Fruit fly (Drosophila melanogaster) whole organism, pupa: Measurements from ENCODE around the gene CG17660.

Source experiments
- CG10348 ChIP-seq: fragments of 200-800 bp; sonication (Bioruptor generic); IDR thresholded peaks from 2 replicates; pipeline ENCODE4 v1.3.6; 2022; ENCODE audit warnings: missing biosample characterization, missing genetic modification characterization
- CG12605 ChIP-seq: fragments of 200-800 bp; sonication (Bioruptor generic); IDR thresholded peaks from 2 replicates; pipeline ENCODE4 v1.3.6; 2022; ENCODE audit warnings: missing biosample characterization, missing genetic modification characterization
- CG13204 ChIP-seq: fragments of 200-800 bp; sonication (Bioruptor generic); optimal IDR thresholded peaks from 2 replicates; lab custom pipeline; 2018; ENCODE audit warnings: missing biosample characterization, mild to moderate bottlenecking, missing genetic modification characterization, moderate library complexity
- CG14655 ChIP-seq: fragments of 200-800 bp; sonication (Bioruptor generic); optimal IDR thresholded peaks from 3 replicates; lab custom pipeline; 2017; ENCODE audit warnings: mild to moderate bottlenecking, missing biosample characterization, missing genetic modification reagents, missing genetic modification characterization
- CG15710 ChIP-seq: fragments of 200-800 bp; sonication (Bioruptor generic); optimal IDR thresholded peaks from 2 replicates; lab custom pipeline; 2018; ENCODE audit warnings: missing biosample characterization, mild to moderate bottlenecking, missing genetic modification characterization, moderate library complexity
- CG17806 ChIP-seq: fragments of 200-800 bp; sonication (Bioruptor generic); optimal IDR thresholded peaks from 2 replicates; lab custom pipeline; 2018; ENCODE audit warnings: missing biosample characterization, mild to moderate bottlenecking, missing genetic modification characterization, moderate library complexity
- CG32121 ChIP-seq: fragments of 200-800 bp; sonication (Bioruptor generic); IDR thresholded peaks from 2 replicates; pipeline ENCODE4 v1.3.6; 2022; ENCODE audit warnings: missing biosample characterization, missing genetic modification characterization
- CG34367 ChIP-seq: fragments of 200-800 bp; sonication (Bioruptor generic); optimal IDR thresholded peaks from 2 replicates; lab custom pipeline; 2018; ENCODE audit warnings: missing biosample characterization, mild to moderate bottlenecking, missing genetic modification characterization
- CG4496 ChIP-seq: fragments of 200-800 bp; sonication (Bioruptor generic); IDR thresholded peaks from 3 replicates; pipeline ENCODE4 v1.3.6; 2022; ENCODE audit warnings: missing biosample characterization, missing genetic modification characterization
- CG8159 ChIP-seq: fragments of 200-800 bp; sonication (Bioruptor generic); optimal IDR thresholded peaks from 3 replicates; lab custom pipeline; 2018; ENCODE audit warnings: missing biosample characterization, mild to moderate bottlenecking, missing genetic modification characterization, moderate library complexity
- CG8301 ChIP-seq: fragments of 200-800 bp; sonication (Bioruptor generic); optimal IDR thresholded peaks from 2 replicates; lab custom pipeline; 2018; ENCODE audit warnings: missing biosample characterization, mild to moderate bottlenecking, missing genetic modification characterization
- CG9948 ChIP-seq: fragments of 200-800 bp; sonication (Bioruptor generic); optimal IDR thresholded peaks from 2 replicates; lab custom pipeline; 2018; ENCODE audit warnings: missing biosample characterization, mild to moderate bottlenecking, missing genetic modification characterization, moderate library complexity
- D1 ChIP-seq: fragments of 200-800 bp; sonication (Bioruptor generic); optimal IDR thresholded peaks from 2 replicates; lab custom pipeline; 2018; ENCODE audit warnings: missing biosample characterization, mild to moderate bottlenecking, missing genetic modification characterization, moderate library complexity
- EcR ChIP-seq: fragments of 200-800 bp; sonication (Bioruptor generic); optimal IDR thresholded peaks from 3 replicates; lab custom pipeline; 2019; ENCODE audit warnings: missing biosample characterization, missing genetic modification characterization, mild to moderate bottlenecking, moderate library complexity, missing genetic modification reagents
- Ets98B ChIP-seq: fragments of 200-800 bp; sonication (Bioruptor generic); IDR thresholded peaks from 2 replicates; pipeline ENCODE4 v1.3.6; 2022; ENCODE audit warnings: missing biosample characterization, missing genetic modification characterization
- Pif1A ChIP-seq: fragments of 200-800 bp; sonication (Bioruptor generic); optimal IDR thresholded peaks from 3 replicates; lab custom pipeline; 2016; ENCODE audit warnings: missing biosample characterization, missing genetic modification characterization
- Pif1B ChIP-seq: fragments of 200-800 bp; sonication (Bioruptor generic); optimal IDR thresholded peaks from 3 replicates; lab custom pipeline; 2016; ENCODE audit warnings: missing biosample characterization, missing genetic modification characterization
- Snoo ChIP-seq: fragments of 200-800 bp; sonication (Bioruptor generic); optimal IDR thresholded peaks from 3 replicates; lab custom pipeline; 2017; ENCODE audit warnings: missing biosample characterization, mild to moderate bottlenecking, missing genetic modification characterization, inconsistent platforms
- fd96Ca ChIP-seq: fragments of 200-800 bp; sonication (Bioruptor generic); IDR thresholded peaks from 3 replicates; pipeline ENCODE4 v1.3.6; 2022; ENCODE audit warnings: missing biosample characterization, missing genetic modification characterization
- gl ChIP-seq: fragments of 200-800 bp; sonication (Bioruptor generic); optimal IDR thresholded peaks from 2 replicates; lab custom pipeline; 2018; ENCODE audit warnings: missing biosample characterization, mild to moderate bottlenecking, missing genetic modification characterization
- rn ChIP-seq: fragments of 200-800 bp; sonication (Bioruptor generic); IDR thresholded peaks from 2 replicates; pipeline ENCODE4 v1.3.6; 2022; ENCODE audit warnings: missing biosample characterization, missing genetic modification characterization

The CG17660 gene

DNA sequence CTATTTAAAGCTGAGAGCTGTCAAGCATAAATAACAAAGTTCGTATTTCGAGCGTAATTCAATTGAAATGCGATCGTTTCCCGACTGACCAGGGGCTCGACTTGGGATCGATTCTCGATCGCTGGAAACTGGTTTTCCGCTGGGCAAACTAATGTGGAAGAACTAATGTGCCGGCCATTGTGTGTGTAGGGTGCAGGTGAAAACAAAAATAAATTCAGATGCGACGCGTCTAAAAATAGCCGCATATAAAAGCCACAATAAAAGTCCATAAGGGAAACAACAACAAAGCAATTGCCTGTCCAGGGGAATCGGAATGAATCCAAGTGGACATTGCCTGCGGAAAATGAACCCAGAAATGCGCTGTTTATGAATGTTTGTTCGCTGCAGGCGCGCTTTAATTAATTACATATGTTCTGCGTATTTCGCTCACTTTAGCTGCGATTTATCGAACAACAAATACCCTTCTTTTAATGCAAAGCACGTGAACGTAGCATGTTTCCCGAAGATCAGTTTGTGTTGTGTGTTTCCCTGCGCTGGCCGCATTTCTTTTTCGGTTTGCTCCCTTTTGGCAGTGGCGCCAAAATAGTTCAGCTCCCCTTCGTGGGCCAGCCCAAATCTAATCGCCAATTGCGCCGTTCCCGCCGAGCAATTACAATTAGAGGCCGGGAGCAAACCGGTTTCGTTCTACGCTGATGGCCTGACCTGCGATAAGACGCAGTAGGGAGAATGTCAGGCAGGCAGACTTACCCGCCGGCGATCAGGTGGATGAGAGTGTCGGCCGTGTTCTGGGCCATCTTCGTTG lies 13.1 kb upstream of the CG17660 start:
- TF ChIP-seq CG8159 (no peak), rn (GFP tag; lab: Robert Waterston, UW) (no peak), D1 (tag; lab: Kevin White, UChicago) (no peak), CG12605 (no peak), CG4496 (GFP tag; lab: Robert Waterston, UW) (peak; percentile 49; the same call in 1 of the 3 replicates), EcR (GFP tag; lab: Kevin White, UChicago) (peak; percentile 79), CG9948 (tag; lab: Kevin White, UChicago) (no peak), Pif1A (GFP tag; lab: Kevin White, UChicago) (peak; percentile 23), CG15710 (peak; percentile 5), CG17806 (tag; lab: Kevin White, UChicago) (no peak), Ets98B (GFP tag; lab: Robert Waterston, UW) (no peak), CG32121 (GFP tag; lab: Robert Waterston, UW) (no peak), CG34367 (tag; lab: Kevin White, UChicago) (no peak), Snoo (tag; lab: Kevin White, UChicago) (peak; percentile 17), CG14655 (GFP tag; lab: Kevin White, UChicago) (peak; percentile 11), CG13204 (GFP tag; lab: Kevin White, UChicago) (no peak), Pif1B (GFP tag; lab: Kevin White, UChicago) (peak; percentile 2), fd96Ca (GFP tag; lab: Robert Waterston, UW) (peak; percentile 10; the same call in 1 of the 3 replicates), CG8301 (tag; lab: Kevin White, UChicago) (peak; percentile 8), gl (tag; lab: Kevin White, UChicago) (peak; percentile 35), CG10348 (GFP tag; lab: Robert Waterston, UW) (no peak)
- TF ChIP-seq, all 21 proteins: peak for 10

DNA sequence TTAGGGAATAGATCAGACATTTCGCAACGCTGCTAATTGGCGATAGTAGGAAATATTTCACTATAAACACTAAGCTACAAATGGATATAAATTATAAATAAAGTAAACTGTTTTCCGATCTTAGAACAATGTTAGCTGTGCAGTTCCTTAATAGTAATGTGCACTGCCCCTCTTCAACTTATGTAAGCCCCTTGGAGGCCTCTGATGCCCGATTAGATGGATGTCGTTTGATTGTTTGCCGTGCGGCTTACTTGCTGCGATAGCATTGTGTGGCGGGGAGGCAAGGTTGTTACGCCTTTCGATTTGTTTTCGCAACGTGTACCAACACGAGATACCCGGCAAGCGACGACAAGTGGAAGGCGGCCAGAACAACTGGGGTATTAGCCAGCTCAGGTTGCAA lies 12.0 kb upstream of the CG17660 start:
- TF ChIP-seq CG4496 (GFP tag; lab: Robert Waterston, UW) (0 out of 3 replicates have a peak, but pooled peaks have one; percentile 8), rn (GFP tag; lab: Robert Waterston, UW) (no peak)
- TF ChIP-seq, all 21 proteins: peak for 1

DNA sequence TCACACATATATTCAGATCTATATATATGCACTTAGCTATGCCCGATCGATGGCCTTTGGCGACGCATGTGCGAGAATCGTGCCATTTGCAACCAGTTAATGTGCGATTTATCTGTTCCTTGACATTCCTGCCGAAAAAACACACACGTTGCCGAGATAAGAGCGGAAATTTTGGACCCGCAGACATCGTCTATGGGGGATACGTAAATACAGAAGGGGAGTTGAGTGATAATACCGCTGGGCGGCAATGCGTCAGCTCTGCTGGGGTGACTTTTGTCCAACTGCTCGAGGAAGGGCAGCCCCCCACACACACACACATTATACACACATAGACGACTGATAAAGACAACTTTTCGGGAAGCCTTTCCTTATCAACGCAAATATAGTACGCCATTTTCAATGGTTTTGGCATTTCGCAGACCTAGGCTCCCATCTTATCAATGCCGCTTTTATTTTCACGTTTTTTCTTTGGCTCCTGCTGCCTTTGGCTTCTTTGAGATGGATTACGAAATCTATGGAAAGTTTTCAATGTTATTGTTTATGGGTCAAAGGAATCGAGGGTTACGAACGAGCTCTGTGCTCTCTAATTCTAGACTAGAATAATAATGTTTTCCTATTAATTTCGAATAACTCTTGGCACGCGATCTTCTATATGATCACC lies 10.8 kb upstream of the CG17660 start:
- peak; percentile 20 for TF ChIP-seq EcR (GFP tag; lab: Kevin White, UChicago)
- no peak for TF ChIP-seq CG10348 (GFP tag; lab: Robert Waterston, UW)
- TF ChIP-seq, all 21 proteins: peak for 1

DNA sequence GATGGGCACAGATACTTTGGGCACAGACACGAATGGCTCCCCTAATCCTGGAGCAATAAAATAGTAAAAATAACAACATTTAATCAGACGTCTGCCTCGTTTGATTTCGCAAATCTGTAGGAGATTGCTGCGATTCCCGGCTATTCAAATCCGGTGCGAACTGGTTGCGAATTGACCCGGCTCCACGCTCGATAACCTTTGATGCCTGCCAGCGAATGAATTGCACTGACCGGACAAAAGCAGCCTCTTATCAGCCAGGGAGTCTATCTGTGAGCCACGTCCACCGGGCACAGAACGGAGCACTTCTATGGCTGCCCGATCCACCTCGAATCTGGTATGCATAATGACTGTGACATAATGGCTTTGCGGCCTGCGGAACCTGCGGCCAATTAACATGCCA lies 9.8 kb upstream of the CG17660 start:
- TF ChIP-seq EcR (GFP tag; lab: Kevin White, UChicago): peak; percentile 16
- no peak for TF ChIP-seq CG32121 (GFP tag; lab: Robert Waterston, UW)

DNA sequence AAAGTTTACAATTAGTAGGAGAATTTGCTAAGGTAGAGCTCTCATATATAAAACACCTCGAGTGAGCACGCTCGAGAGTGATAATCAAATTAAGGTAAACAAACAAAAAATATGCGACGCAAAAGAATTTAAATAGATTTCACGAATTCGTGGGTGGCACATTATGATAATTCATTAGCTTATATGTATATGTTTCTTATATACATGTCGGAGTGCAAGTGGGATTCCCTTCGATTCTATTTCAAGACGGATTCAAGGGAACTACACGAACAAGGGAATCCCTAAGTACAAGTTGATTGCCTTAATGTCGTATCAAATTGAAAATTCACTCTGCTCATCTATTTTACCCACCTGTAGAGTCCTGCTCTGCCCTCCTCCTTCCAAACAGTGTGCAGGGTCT lies 7.0 kb upstream of the CG17660 start:
- TF ChIP-seq fd96Ca (GFP tag; lab: Robert Waterston, UW): no peak
- no peak for TF ChIP-seq CG32121 (GFP tag; lab: Robert Waterston, UW)
- TF ChIP-seq CG8301 (tag; lab: Kevin White, UChicago): no peak
- no peak for TF ChIP-seq Snoo (tag; lab: Kevin White, UChicago)
- TF ChIP-seq CG4496 (GFP tag; lab: Robert Waterston, UW): no peak
- TF ChIP-seq CG17806 (tag; lab: Kevin White, UChicago): no peak

DNA sequence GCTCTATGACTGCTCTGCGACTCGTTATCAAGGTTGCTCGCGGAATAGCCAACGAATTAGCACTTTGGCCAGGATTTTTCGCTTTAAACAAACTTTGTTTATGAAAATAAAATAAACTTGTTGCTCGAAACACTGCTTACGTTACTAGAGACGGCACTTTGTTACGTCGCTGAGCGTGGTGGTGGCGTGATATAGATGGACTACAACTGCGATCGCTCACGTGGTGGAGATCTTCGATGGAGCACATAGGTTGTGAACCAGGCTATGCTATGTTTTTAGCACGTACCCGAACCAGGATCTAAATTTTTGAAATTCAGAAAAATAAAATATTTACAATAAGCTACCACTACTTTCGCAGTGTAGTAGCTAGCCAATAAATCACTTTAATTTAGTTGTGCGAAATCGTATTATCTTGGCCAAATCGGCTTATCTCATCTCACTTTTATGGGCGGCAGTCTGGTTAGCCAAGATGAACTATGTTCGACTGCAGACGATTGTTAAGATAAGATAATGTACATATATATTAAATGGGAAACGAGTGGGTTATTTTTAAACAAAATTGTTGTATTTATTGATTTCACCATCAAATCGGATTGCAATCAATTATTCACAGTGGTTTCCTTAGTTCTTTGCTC lies 5.6 kb upstream of the CG17660 start, which contains the start of gene frtz:
Gene frtz (minus strand): TSS at position 153 of the 635 bp plus-strand sequence.
- TF ChIP-seq CG15710: no peak
- TF ChIP-seq CG14655 (GFP tag; lab: Kevin White, UChicago): no peak
- no peak for TF ChIP-seq CG9948 (tag; lab: Kevin White, UChicago)
- no peak for TF ChIP-seq rn (GFP tag; lab: Robert Waterston, UW)
- TF ChIP-seq CG34367 (tag; lab: Kevin White, UChicago): no peak
- TF ChIP-seq EcR (GFP tag; lab: Kevin White, UChicago): no peak
- TF ChIP-seq CG13204 (GFP tag; lab: Kevin White, UChicago): no peak
- TF ChIP-seq CG10348 (GFP tag; lab: Robert Waterston, UW): no peak
- TF ChIP-seq CG8301 (tag; lab: Kevin White, UChicago): no peak
- TF ChIP-seq gl (tag; lab: Kevin White, UChicago): no peak
- TF ChIP-seq Snoo (tag; lab: Kevin White, UChicago): no peak
- no peak for TF ChIP-seq CG4496 (GFP tag; lab: Robert Waterston, UW)
